Fruit fly (Drosophila melanogaster) whole organism, embryonic: ENCODE data around the gene BomT3.

Experiments used
- Asciz ChIP-seq: fragments of 200-800 bp; sonication (Bioruptor generic); optimal IDR thresholded peaks from 2 replicates; lab custom pipeline; 2017; ENCODE audit warnings: missing biosample characterization, mild to moderate bottlenecking, missing genetic modification characterization, missing genetic modification reagents
- Atf-2 ChIP-seq: fragments of 200-800 bp; sonication (Bioruptor generic); optimal IDR thresholded peaks from 2 replicates; lab custom pipeline; 2016; ENCODE audit warnings: missing biosample characterization, missing genetic modification characterization
- B-H2 ChIP-seq: fragments of 200-800 bp; sonication (Bioruptor generic); optimal IDR thresholded peaks from 2 replicates; lab custom pipeline; 2018; ENCODE audit warnings: missing biosample characterization, mild to moderate bottlenecking, missing genetic modification characterization
- Bdp1 ChIP-seq: fragments of 200-800 bp; sonication (Bioruptor generic); optimal IDR thresholded peaks from 3 replicates; lab custom pipeline; 2016; ENCODE audit warnings: missing biosample characterization, missing genetic modification characterization
- CG12071 ChIP-seq: fragments of 200-800 bp; sonication (Bioruptor generic); optimal IDR thresholded peaks from 3 replicates; lab custom pipeline; 2018; ENCODE audit warnings: missing biosample characterization, mild to moderate bottlenecking, missing genetic modification characterization
- CG12299 ChIP-seq: fragments of 200-800 bp; sonication (Bioruptor generic); optimal IDR thresholded peaks from 2 replicates; lab custom pipeline; 2018; ENCODE audit warnings: missing biosample characterization, mild to moderate bottlenecking, missing genetic modification characterization
- CG13123 ChIP-seq: fragments of 200-800 bp; sonication (Bioruptor generic); optimal IDR thresholded peaks from 2 replicates; lab custom pipeline; 2016; ENCODE audit warnings: missing biosample characterization, missing genetic modification characterization
- CG1529 ChIP-seq: fragments of 200-800 bp; sonication (Bioruptor generic); optimal IDR thresholded peaks from 3 replicates; lab custom pipeline; 2018; ENCODE audit warnings: missing biosample characterization, missing genetic modification characterization
- CG1603 ChIP-seq: fragments of 200-800 bp; sonication (Bioruptor generic); optimal IDR thresholded peaks from 2 replicates; lab custom pipeline; 2019; ENCODE audit warnings: missing biosample characterization, mild to moderate bottlenecking, missing genetic modification characterization, moderate library complexity
- CG16815 ChIP-seq: fragments of 200-800 bp; sonication (Bioruptor generic); optimal IDR thresholded peaks from 3 replicates; lab custom pipeline; 2017; ENCODE audit warnings: missing biosample characterization, mild to moderate bottlenecking, missing genetic modification characterization
- CG17186 ChIP-seq: fragments of 200-800 bp; sonication (Bioruptor generic); optimal IDR thresholded peaks from 3 replicates; lab custom pipeline; 2017; ENCODE audit warnings: missing biosample characterization, missing genetic modification reagents, missing genetic modification characterization
- CG17385 ChIP-seq: fragments of 200-800 bp; sonication (Bioruptor generic); optimal IDR thresholded peaks from 3 replicates; lab custom pipeline; 2018; ENCODE audit warnings: missing biosample characterization, mild to moderate bottlenecking, missing genetic modification characterization
- CG2116 ChIP-seq: fragments of 200-800 bp; sonication (Bioruptor generic); optimal IDR thresholded peaks from 3 replicates; lab custom pipeline; 2018; ENCODE audit warnings: missing biosample characterization, mild to moderate bottlenecking, missing genetic modification characterization
- CG31224 ChIP-seq: fragments of 200-800 bp; sonication (Bioruptor generic); IDR thresholded peaks from 2 replicates; pipeline ENCODE4 v1.3.6; 2022; ENCODE audit warnings: missing biosample characterization, missing genetic modification characterization
- CG32767 ChIP-seq: fragments of 200-800 bp; sonication (Bioruptor generic); IDR thresholded peaks from 2 replicates; pipeline ENCODE4 v1.3.6; 2022; ENCODE audit warnings: missing biosample characterization, missing genetic modification characterization
- CG3847 ChIP-seq: fragments of 200-800 bp; sonication (Bioruptor generic); IDR thresholded peaks from 2 replicates; pipeline ENCODE4 v1.3.6; 2022; ENCODE audit warnings: missing biosample characterization, missing genetic modification characterization
- CG5245 ChIP-seq: fragments of 200-800 bp; sonication (Bioruptor generic); optimal IDR thresholded peaks from 3 replicates; lab custom pipeline; 2016; ENCODE audit warnings: missing biosample characterization, missing genetic modification characterization
- CG5953 ChIP-seq: fragments of 200-800 bp; sonication (Bioruptor generic); IDR thresholded peaks from 2 replicates; pipeline ENCODE4 v1.3.6; 2022; ENCODE audit warnings: missing biosample characterization, missing genetic modification characterization
- CG6683 ChIP-seq: fragments of 200-800 bp; sonication (Bioruptor generic); optimal IDR thresholded peaks from 2 replicates; lab custom pipeline; 2017; ENCODE audit warnings: missing biosample characterization, mild to moderate bottlenecking, missing genetic modification characterization, missing genetic modification reagents
- CG6791 ChIP-seq: fragments of 200-800 bp; sonication (Bioruptor generic); IDR thresholded peaks from 3 replicates; pipeline ENCODE4 v1.3.6; 2022; ENCODE audit warnings: missing biosample characterization, missing genetic modification characterization; ENCODE audit not compliant: partially characterized antibody
- CG7928 ChIP-seq: fragments of 200-800 bp; sonication (Bioruptor generic); optimal IDR thresholded peaks from 2 replicates; lab custom pipeline; 2017; ENCODE audit warnings: missing biosample characterization, mild to moderate bottlenecking, missing genetic modification characterization
- CG8290 ChIP-seq, 3 experiments: fragments of 200-800 bp; sonication (Bioruptor generic); optimal IDR thresholded peaks; 2 replicates each; lab custom pipeline; 2016 to 2019; ENCODE audit warnings: missing biosample characterization in 3 of 3, missing genetic modification characterization in 3 of 3, mild to moderate bottlenecking in 2 of 3, moderate library complexity in 1 of 3
- Dad ChIP-seq: fragments of 200-800 bp; sonication (Bioruptor generic); optimal IDR thresholded peaks from 3 replicates; lab custom pipeline; 2016; ENCODE audit warnings: missing biosample characterization, missing genetic modification characterization
- Doc2 ChIP-seq: fragments of 200-800 bp; sonication (Bioruptor generic); IDR thresholded peaks from 2 replicates; pipeline ENCODE4 v1.3.6; 2022; ENCODE audit warnings: missing biosample characterization, missing genetic modification characterization
- Dp ChIP-seq: fragments of 200-800 bp; sonication (Bioruptor generic); optimal IDR thresholded peaks from 2 replicates; lab custom pipeline; 2018; ENCODE audit warnings: missing biosample characterization, mild to moderate bottlenecking, missing genetic modification characterization, moderate library complexity
- Hmx ChIP-seq: fragments of 200-800 bp; sonication (Bioruptor generic); optimal IDR thresholded peaks from 2 replicates; lab custom pipeline; 2016; ENCODE audit warnings: missing biosample characterization, missing genetic modification characterization
- MESR4 ChIP-seq: fragments of 200-800 bp; sonication (Bioruptor generic); optimal IDR thresholded peaks from 2 replicates; lab custom pipeline; 2018; ENCODE audit warnings: missing biosample characterization, mild to moderate bottlenecking, missing genetic modification characterization, moderate library complexity
- NC2β ChIP-seq: fragments of 200-800 bp; sonication (Bioruptor generic); optimal IDR thresholded peaks from 2 replicates; lab custom pipeline; 2016; ENCODE audit warnings: missing biosample characterization, missing genetic modification characterization
- Side ChIP-seq: fragments of 200-800 bp; sonication (Bioruptor generic); optimal IDR thresholded peaks from 2 replicates; lab custom pipeline; 2016; ENCODE audit warnings: missing biosample characterization, missing genetic modification characterization
- Sry-β ChIP-seq: fragments of 200-800 bp; sonication (Bioruptor generic); optimal IDR thresholded peaks from 2 replicates; lab custom pipeline; 2018; ENCODE audit warnings: missing biosample characterization, mild to moderate bottlenecking, missing genetic modification characterization, moderate library complexity
- Usf ChIP-seq: fragments of 200-800 bp; sonication (Bioruptor generic); optimal IDR thresholded peaks from 2 replicates; lab custom pipeline; 2017; ENCODE audit warnings: missing genotype, missing biosample characterization, missing genetic modification characterization
- ac ChIP-seq: fragments of 200-800 bp; sonication (Bioruptor generic); optimal IDR thresholded peaks from 3 replicates; lab custom pipeline; 2017; ENCODE audit warnings: missing biosample characterization, mild to moderate bottlenecking, missing genetic modification characterization
- aop ChIP-seq: fragments of 200-800 bp; sonication (Bioruptor generic); IDR thresholded peaks from 2 replicates; pipeline ENCODE4 v1.3.6; 2022; ENCODE audit warnings: missing biosample characterization, missing genetic modification characterization
- ap ChIP-seq: fragments of 200-800 bp; sonication (Bioruptor generic); IDR thresholded peaks from 2 replicates; pipeline ENCODE4 v1.3.6; 2022; ENCODE audit warnings: missing biosample characterization, missing genetic modification characterization
- dati ChIP-seq: fragments of 200-800 bp; sonication (Bioruptor generic); IDR thresholded peaks from 2 replicates; pipeline ENCODE4 v1.3.6; 2022; ENCODE audit warnings: missing biosample characterization, missing genetic modification characterization
- disco-r ChIP-seq: fragments of 200-800 bp; sonication (Bioruptor generic); optimal IDR thresholded peaks from 2 replicates; lab custom pipeline; 2016; ENCODE audit warnings: missing biosample characterization, missing genetic modification characterization
- ewg ChIP-seq: fragments of 200-800 bp; sonication (Bioruptor generic); optimal IDR thresholded peaks from 3 replicates; lab custom pipeline; 2017; ENCODE audit warnings: mild to moderate bottlenecking, missing biosample characterization, missing genetic modification reagents, missing genetic modification characterization
- fd96Cb ChIP-seq: fragments of 200-800 bp; sonication (Bioruptor generic); optimal IDR thresholded peaks from 2 replicates; lab custom pipeline; 2018; ENCODE audit warnings: missing biosample characterization, mild to moderate bottlenecking, missing genetic modification characterization, moderate library complexity
- gsb ChIP-seq: fragments of 200-800 bp; sonication (Bioruptor generic); IDR thresholded peaks from 2 replicates; pipeline ENCODE4 v1.3.6; 2022; ENCODE audit warnings: missing biosample characterization, missing genetic modification characterization
- jigr1 ChIP-seq: fragments of 200-800 bp; sonication (Bioruptor generic); IDR thresholded peaks from 3 replicates; pipeline ENCODE4 v1.3.6; 2022; ENCODE audit warnings: missing biosample characterization, missing genetic modification characterization
- jumu ChIP-seq: fragments of 200-800 bp; sonication (Bioruptor generic); optimal IDR thresholded peaks from 3 replicates; lab custom pipeline; 2016; ENCODE audit warnings: missing biosample characterization, missing genetic modification characterization
- kni ChIP-seq: fragments of 200-800 bp; sonication (Bioruptor generic); optimal IDR thresholded peaks from 3 replicates; lab custom pipeline; 2017; ENCODE audit warnings: mild to moderate bottlenecking, missing biosample characterization, missing genetic modification reagents, missing genetic modification characterization
- lilli ChIP-seq: fragments of 200-800 bp; sonication (Bioruptor generic); optimal IDR thresholded peaks from 3 replicates; lab custom pipeline; 2016; ENCODE audit warnings: missing biosample characterization, missing genetic modification characterization
- nerfin-2 ChIP-seq: fragments of 200-800 bp; sonication (Bioruptor generic); IDR thresholded peaks from 2 replicates; pipeline ENCODE4 v1.3.6; 2022; ENCODE audit warnings: missing biosample characterization, missing genetic modification characterization; ENCODE audit not compliant: partially characterized antibody
- nom ChIP-seq: fragments of 200-800 bp; sonication (Bioruptor generic); optimal IDR thresholded peaks from 2 replicates; lab custom pipeline; 2017; ENCODE audit warnings: missing biosample characterization, missing genetic modification characterization, mild to moderate bottlenecking, moderate library complexity, missing genetic modification reagents
- pan ChIP-seq, 4 experiments: fragments of >200 bp in 3 of 4; fragments of 200-800 bp in 1 of 4; sonication (Bioruptor generic) in 1 of 4; optimal IDR thresholded peaks in 3 of 4; IDR thresholded peaks in 1 of 4; 2 replicates each; pipeline versions ENCODE4 v1.3.6 to Lab custom; 2017 to 2022; ENCODE audit warnings: missing biosample characterization in 2 of 4, missing genetic modification characterization in 2 of 4, mixed read lengths in 1 of 4
- pb ChIP-seq: fragments of 200-800 bp; sonication (Bioruptor generic); optimal IDR thresholded peaks from 3 replicates; lab custom pipeline; 2016; ENCODE audit warnings: missing biosample characterization, missing genetic modification characterization
- sisA ChIP-seq: fragments of 200-800 bp; sonication (Bioruptor generic); IDR thresholded peaks from 2 replicates; pipeline ENCODE4 v1.3.6; 2022; ENCODE audit warnings: missing biosample characterization, missing genetic modification characterization
- tna ChIP-seq: fragments of 200-800 bp; sonication (Bioruptor generic); IDR thresholded peaks from 2 replicates; pipeline ENCODE4 v1.3.6; 2022; ENCODE audit warnings: missing biosample characterization, missing genetic modification characterization; ENCODE audit not compliant: partially characterized antibody
- z ChIP-seq: fragments of 200-800 bp; sonication (Bioruptor generic); IDR thresholded peaks from 3 replicates; pipeline ENCODE4 v1.3.6; 2022; ENCODE audit warnings: missing biosample characterization, missing genetic modification characterization

Gene BomT3

dm6 chr3R:22121220-22121619 lies 35.0 kb upstream of the BomT3 start (continued):
- TF ChIP-seq CG1529 (GFP tag; lab: Kevin White, UChicago) (no peak), CG16815 (GFP tag; lab: Kevin White, UChicago) (no peak), MESR4 (GFP tag; lab: Kevin White, UChicago) (no peak), B-H2 (peak; percentile 44), fd96Cb (tag; lab: Kevin White, UChicago) (peak; percentile 57), dati (GFP tag; lab: Robert Waterston, UW) (no peak), NC2β (GFP tag; lab: Kevin White, UChicago) (no peak), disco-r (GFP tag; lab: Kevin White, UChicago) (no peak), CG6683 (GFP tag; lab: Kevin White, UChicago) (no peak), gsb (GFP tag; lab: Robert Waterston, UW) (no peak), jumu (GFP tag; lab: Kevin White, UChicago) (no peak), Bdp1 (GFP tag; lab: Kevin White, UChicago) (no peak), jigr1 (GFP tag; lab: Robert Waterston, UW) (no peak), pb (GFP tag; lab: Kevin White, UChicago) (no peak), Sry-β (GFP tag; lab: Kevin White, UChicago) (no peak), CG7928 (no peak), CG17186 (no peak), CG5245 (GFP tag; lab: Kevin White, UChicago) (peak; percentile 16), ac (GFP tag; lab: Kevin White, UChicago) (no peak), aop (GFP tag; lab: Robert Waterston, UW) (no peak), ap (GFP tag; lab: Robert Waterston, UW) (peak; percentile 51; the same call in 1 of the 2 replicates), Dad (GFP tag; lab: Kevin White, UChicago) (no peak), sisA (GFP tag; lab: Robert Waterston, UW) (no peak), CG12299 (tag; lab: Kevin White, UChicago) (peak; percentile 9), CG8290 (GFP tag; optimal IDR thresholded peaks at IDR 0.05; lab: Kevin White, UChicago) (no peak), CG8290 (tag; optimal IDR thresholded peaks at IDR 0.05; lab: Kevin White, UChicago) (no peak), nerfin-2 (no peak), CG12071 (GFP tag; lab: Kevin White, UChicago) (peak; percentile 69), kni (GFP tag; lab: Kevin White, UChicago) (no peak), CG2116 (GFP tag; lab: Kevin White, UChicago) (no peak), Asciz (peak; percentile 30), Side (GFP tag; lab: Kevin White, UChicago) (no peak), CG13123 (GFP tag; lab: Kevin White, UChicago) (no peak), CG5953 (no peak), Hmx (GFP tag; lab: Kevin White, UChicago) (peak; percentile 18), ewg (no peak), Usf (GFP tag; lab: Kevin White, UChicago) (no peak), CG6791 (GFP tag; lab: Robert Waterston, UW) (no peak), CG32767 (GFP tag; lab: Robert Waterston, UW) (peak; percentile 38; the same call in 1 of the 2 replicates), pan (optimal IDR thresholded peaks at IDR 0.05; lab: Kevin White, UChicago) (no peak), pan (GFP tag; optimal IDR thresholded peaks at IDR 0.05 in 1 of 2, IDR thresholded peaks at IDR 0.05 in 1 of 2) (no peak), CG3847 (GFP tag; lab: Robert Waterston, UW) (peak; percentile 71), z (no peak), Dp (GFP tag; lab: Kevin White, UChicago) (no peak), Atf-2 (no peak), CG1603 (tag; lab: Kevin White, UChicago) (peak; percentile 17), Doc2 (GFP tag; lab: Robert Waterston, UW) (no peak), CG17385 (GFP tag; lab: Kevin White, UChicago) (peak; percentile 50), nom (GFP tag; lab: Kevin White, UChicago) (no peak), CG31224 (GFP tag; lab: Robert Waterston, UW) (peak; percentile 63; the same call in 1 of the 2 replicates), tna (GFP tag; lab: Robert Waterston, UW) (no peak), lilli (GFP tag; lab: Kevin White, UChicago) (peak; percentile 34)
